Worm (Caenorhabditis elegans) whole organism, mixed stage, embryonic: ENCODE data around the gene Y48B6A.13.

Experiments
- M03D4.4 ChIP-seq: sonication (generic microtip); optimal IDR thresholded peaks from 2 replicates; lab custom pipeline; 2017; ENCODE audit warnings: mild to moderate bottlenecking, missing genetic modification characterization, missing compliant biosample characterization
- bed-3 ChIP-seq: fragments of 200-800 bp; sonication (Bioruptor generic); optimal IDR thresholded peaks from 3 replicates; lab custom pipeline; 2018; ENCODE audit warnings: mild to moderate bottlenecking, missing genetic modification characterization, moderate library complexity, missing compliant biosample characterization
- blmp-1 ChIP-seq: fragments of 150-350 bp; optimal IDR thresholded peaks from 2 replicates; lab custom pipeline; 2014; ENCODE audit warnings: missing biosample characterization, missing genetic modification characterization
- ceh-39 ChIP-seq: fragments of 150-350 bp; optimal IDR thresholded peaks from 2 replicates; lab custom pipeline; 2014; ENCODE audit warnings: missing biosample characterization, missing genetic modification characterization
- ceh-43 ChIP-seq: fragments of 200-800 bp; sonication (Bioruptor generic); optimal IDR thresholded peaks from 2 replicates; lab custom pipeline; 2018; ENCODE audit warnings: mild to moderate bottlenecking, missing genetic modification characterization, moderate library complexity, missing compliant biosample characterization
- ceh-83 ChIP-seq: fragments of 200-800 bp; sonication (Bioruptor generic); optimal IDR thresholded peaks from 2 replicates; lab custom pipeline; 2018; ENCODE audit warnings: mild to moderate bottlenecking, missing genetic modification characterization, missing compliant biosample characterization
- ces-1 ChIP-seq: fragments of 150-350 bp; optimal IDR thresholded peaks from 2 replicates; lab custom pipeline; 2014; ENCODE audit warnings: missing biosample characterization, missing genetic modification reagents, missing genetic modification characterization
- cnd-1 ChIP-seq: fragments of 200-800 bp; sonication (Bioruptor generic); optimal IDR thresholded peaks from 2 replicates; lab custom pipeline; 2018; ENCODE audit warnings: mild to moderate bottlenecking, missing genetic modification characterization, missing compliant biosample characterization
- drap-1 ChIP-seq: fragments of 200-800 bp; sonication (Bioruptor generic); optimal IDR thresholded peaks from 3 replicates; lab custom pipeline; 2018; ENCODE audit warnings: mild to moderate bottlenecking, missing genetic modification characterization, missing compliant biosample characterization
- elt-1 ChIP-seq: sonication (generic microtip); optimal IDR thresholded peaks from 2 replicates; lab custom pipeline; 2017; ENCODE audit warnings: missing genetic modification characterization, mild to moderate bottlenecking, missing compliant biosample characterization, antibody characterized with exemption, moderate library complexity, borderline replicate concordance; ENCODE audit not compliant: insufficient read depth
- elt-3 ChIP-seq: fragments of 150-350 bp; optimal IDR thresholded peaks from 2 replicates; lab custom pipeline; 2014; ENCODE audit warnings: missing biosample characterization, missing genetic modification characterization
- flh-1 ChIP-seq: fragments of 200-800 bp; sonication (Bioruptor generic); optimal IDR thresholded peaks from 2 replicates; lab custom pipeline; 2018; ENCODE audit warnings: mild to moderate bottlenecking, missing genetic modification characterization, moderate library complexity, missing compliant biosample characterization
- ham-2 ChIP-seq: fragments of 200-800 bp; sonication (Bioruptor generic); optimal IDR thresholded peaks from 2 replicates; lab custom pipeline; 2018; ENCODE audit warnings: mild to moderate bottlenecking, missing genetic modification characterization, missing compliant biosample characterization
- hlh-1 ChIP-seq: fragments of 150-350 bp; optimal IDR thresholded peaks from 2 replicates; lab custom pipeline; 2014; ENCODE audit warnings: missing biosample characterization, missing genetic modification reagents, missing genetic modification characterization
- lin-13 ChIP-seq: fragments of 150-350 bp; optimal IDR thresholded peaks from 2 replicates; lab custom pipeline; 2014; ENCODE audit warnings: missing biosample characterization, missing genetic modification characterization
- lin-32 ChIP-seq: fragments of 200-800 bp; sonication (Bioruptor generic); optimal IDR thresholded peaks from 2 replicates; lab custom pipeline; 2018; ENCODE audit warnings: mild to moderate bottlenecking, missing genetic modification characterization, missing compliant biosample characterization
- lsy-2 ChIP-seq: fragments of 150-350 bp; optimal IDR thresholded peaks from 2 replicates; lab custom pipeline; 2014; ENCODE audit warnings: missing biosample characterization, missing genetic modification characterization
- mab-5 ChIP-seq: fragments of 150-350 bp; optimal IDR thresholded peaks from 2 replicates; lab custom pipeline; 2014; ENCODE audit warnings: missing biosample characterization, missing genetic modification characterization
- mep-1 ChIP-seq: fragments of 150-350 bp; optimal IDR thresholded peaks from 2 replicates; lab custom pipeline; 2017; ENCODE audit warnings: missing biosample characterization, missing genetic modification reagents, missing genetic modification characterization, inconsistent platforms
- mls-2 ChIP-seq: sonication (generic microtip); optimal IDR thresholded peaks from 2 replicates; lab custom pipeline; 2016; ENCODE audit warnings: mild to moderate bottlenecking, missing genetic modification characterization, moderate library complexity, missing compliant biosample characterization
- nhr-12 ChIP-seq: fragments of 150-350 bp; optimal IDR thresholded peaks from 2 replicates; lab custom pipeline; 2014; ENCODE audit warnings: missing biosample characterization, missing genetic modification characterization
- nhr-2 ChIP-seq: fragments of 150-350 bp; optimal IDR thresholded peaks from 2 replicates; lab custom pipeline; 2014; ENCODE audit warnings: missing biosample characterization, missing genetic modification characterization
- nhr-237 ChIP-seq: fragments of 150-350 bp; optimal IDR thresholded peaks from 2 replicates; lab custom pipeline; 2014; ENCODE audit warnings: missing biosample characterization, missing genetic modification characterization
- nhr-28 ChIP-seq: fragments of 150-350 bp; optimal IDR thresholded peaks from 2 replicates; lab custom pipeline; 2014; ENCODE audit warnings: missing biosample characterization, missing genetic modification characterization
- nhr-76 ChIP-seq: sonication (generic microtip); optimal IDR thresholded peaks from 2 replicates; lab custom pipeline; 2017; ENCODE audit warnings: missing biosample characterization, missing genetic modification characterization
- pha-4 ChIP-seq: fragments of 150-350 bp; optimal IDR thresholded peaks from 2 replicates; lab custom pipeline; 2018; ENCODE audit warnings: missing biosample characterization, missing genetic modification reagents, missing genetic modification characterization
- sem-2 ChIP-seq: fragments of 200-800 bp; sonication (Bioruptor generic); optimal IDR thresholded peaks from 2 replicates; lab custom pipeline; 2018; ENCODE audit warnings: mild to moderate bottlenecking, missing genetic modification characterization, missing compliant biosample characterization
- snpc-4 ChIP-seq: fragments of 150-350 bp; optimal IDR thresholded peaks from 2 replicates; lab custom pipeline; 2014; ENCODE audit warnings: missing biosample characterization, missing genetic modification characterization
- sptf-1 ChIP-seq: sonication (generic microtip); optimal IDR thresholded peaks from 2 replicates; lab custom pipeline; 2017; ENCODE audit warnings: mild to moderate bottlenecking, missing genetic modification characterization, moderate library complexity, missing compliant biosample characterization
- tbx-8 ChIP-seq: fragments of 200-800 bp; sonication (Bioruptor generic); optimal IDR thresholded peaks from 2 replicates; lab custom pipeline; 2018; ENCODE audit warnings: mild to moderate bottlenecking, missing genetic modification characterization, moderate library complexity, missing compliant biosample characterization
- unc-120 ChIP-seq: sonication (generic microtip); optimal IDR thresholded peaks from 2 replicates; lab custom pipeline; 2017; ENCODE audit warnings: missing genetic modification characterization, missing compliant biosample characterization; ENCODE audit not compliant: poor library complexity, severe bottlenecking
- unc-39 ChIP-seq: fragments of 150-350 bp; optimal IDR thresholded peaks from 2 replicates; lab custom pipeline; 2014; ENCODE audit warnings: missing biosample characterization, missing genetic modification characterization
- unc-62 ChIP-seq: fragments of 150-350 bp; optimal IDR thresholded peaks from 2 replicates; lab custom pipeline; 2014; ENCODE audit warnings: missing biosample characterization, missing genetic modification reagents, missing genetic modification characterization
- zip-8 ChIP-seq: fragments of 150-350 bp; optimal IDR thresholded peaks from 2 replicates; lab custom pipeline; 2014; ENCODE audit warnings: missing biosample characterization, missing genetic modification characterization
- ztf-11 ChIP-seq: fragments of 150-350 bp; optimal IDR thresholded peaks from 2 replicates; lab custom pipeline; 2014; ENCODE audit warnings: missing biosample characterization, missing genetic modification characterization

The Y48B6A.13 gene

DNA sequence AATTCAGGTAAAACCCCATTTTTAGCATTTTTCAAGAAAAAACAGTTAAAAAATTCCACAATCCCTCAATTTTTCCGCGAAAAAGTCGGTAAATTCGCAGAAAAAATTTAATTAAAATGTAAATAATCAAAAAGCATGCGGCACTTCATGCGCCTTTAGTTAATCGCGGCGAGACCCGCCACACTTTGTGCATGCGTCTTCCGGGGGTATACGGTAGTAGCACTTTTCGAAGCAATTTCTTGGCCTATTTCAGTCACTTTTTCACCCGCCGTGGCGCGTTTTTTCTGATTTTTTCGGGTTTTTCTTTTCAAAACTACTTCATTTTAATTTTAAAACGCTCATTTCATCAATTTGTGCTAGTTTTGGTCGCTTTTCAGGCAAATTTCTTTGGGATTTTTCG lies 21.2 kb upstream of the Y48B6A.13 start:
- TF ChIP-seq lsy-2 (peak; percentile 20), unc-120 (tag; lab: Kevin White, UChicago) (no peak)

- no peak for TF ChIP-seq snpc-4 (tag; lab: Kevin White, UChicago)
- TF ChIP-seq zip-8 (tag; lab: Kevin White, UChicago): no peak
- peak; percentile 42 for TF ChIP-seq pha-4 (tag; lab: Kevin White, UChicago)
- no peak for TF ChIP-seq elt-1
- no peak for TF ChIP-seq drap-1
- TF ChIP-seq nhr-28: no peak
- TF ChIP-seq tbx-8: no peak
- no peak for TF ChIP-seq ceh-83 (GFP tag; lab: Kevin White, UChicago)
- TF ChIP-seq sem-2: no peak
- TF ChIP-seq ceh-43 (GFP tag; lab: Kevin White, UChicago): no peak
- no peak for TF ChIP-seq nhr-76 (tag; lab: Kevin White, UChicago)
- no peak for TF ChIP-seq nhr-2 (tag; lab: Kevin White, UChicago)
- TF ChIP-seq bed-3 (GFP tag; lab: Kevin White, UChicago): no peak
- TF ChIP-seq unc-120 (tag; lab: Kevin White, UChicago): no peak
- TF ChIP-seq elt-3: no peak
- TF ChIP-seq unc-62 (GFP tag; lab: Kevin White, UChicago): peak; percentile 19
- TF ChIP-seq ztf-11: no peak
- no peak for TF ChIP-seq ceh-39 (tag; lab: Kevin White, UChicago)
- no peak for TF ChIP-seq unc-39 (tag; lab: Kevin White, UChicago)
- no peak for TF ChIP-seq nhr-237 (tag; lab: Kevin White, UChicago)
- peak; percentile 5 for TF ChIP-seq mep-1 (tag; lab: Kevin White, UChicago)
- no peak for TF ChIP-seq flh-1 (GFP tag; lab: Kevin White, UChicago)
- TF ChIP-seq hlh-1: peak; percentile 35
- TF ChIP-seq lin-13: no peak
- no peak for TF ChIP-seq M03D4.4 (tag; lab: Kevin White, UChicago)
- TF ChIP-seq cnd-1 (tag; lab: Kevin White, UChicago): no peak
- peak; percentile 56 for TF ChIP-seq blmp-1
- peak; percentile 36 for TF ChIP-seq sptf-1 (tag; lab: Kevin White, UChicago)
- no peak for TF ChIP-seq mls-2 (tag; lab: Kevin White, UChicago)
- TF ChIP-seq nhr-12 (tag; lab: Kevin White, UChicago): no peak
- TF ChIP-seq lin-32 (GFP tag; lab: Kevin White, UChicago): no peak
- no peak for TF ChIP-seq ham-2 (GFP tag; lab: Kevin White, UChicago)
- TF ChIP-seq ces-1 (GFP tag; lab: Kevin White, UChicago): peak; percentile 53
- peak; percentile 57 for TF ChIP-seq lsy-2
- TF ChIP-seq mab-5 (tag; lab: Kevin White, UChicago): no peak
Measured at ce11 chrII:14244457-14245254, 18.6 kb upstream of the Y48B6A.13 start.

DNA sequence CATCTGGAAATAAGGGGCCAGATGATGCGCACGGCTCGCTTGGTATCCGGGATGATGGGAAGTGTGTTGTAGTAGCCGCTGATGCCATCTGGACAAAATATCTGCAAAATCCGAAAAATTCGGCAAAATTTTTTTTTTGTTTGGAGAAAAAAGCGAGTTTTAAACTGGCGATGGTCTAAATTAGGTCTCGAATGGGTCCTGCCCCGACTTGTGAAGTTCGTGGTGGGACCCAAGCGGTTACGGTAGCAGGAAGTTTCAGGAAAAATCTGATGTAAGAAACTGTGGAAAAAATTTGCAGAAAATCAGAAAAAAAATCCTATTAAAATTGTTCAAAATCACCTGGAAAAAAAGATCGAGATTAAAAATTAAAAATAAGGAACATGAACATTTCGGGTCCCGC lies 17.4 kb upstream of the Y48B6A.13 start, which contains the start of gene jmjd-2:
Gene jmjd-2 (minus strand): TSS at position 101 of the 400 bp plus-strand sequence.
- TF ChIP-seq ceh-83 (GFP tag; lab: Kevin White, UChicago): no peak
- TF ChIP-seq ceh-39 (tag; lab: Kevin White, UChicago): no peak

DNA sequence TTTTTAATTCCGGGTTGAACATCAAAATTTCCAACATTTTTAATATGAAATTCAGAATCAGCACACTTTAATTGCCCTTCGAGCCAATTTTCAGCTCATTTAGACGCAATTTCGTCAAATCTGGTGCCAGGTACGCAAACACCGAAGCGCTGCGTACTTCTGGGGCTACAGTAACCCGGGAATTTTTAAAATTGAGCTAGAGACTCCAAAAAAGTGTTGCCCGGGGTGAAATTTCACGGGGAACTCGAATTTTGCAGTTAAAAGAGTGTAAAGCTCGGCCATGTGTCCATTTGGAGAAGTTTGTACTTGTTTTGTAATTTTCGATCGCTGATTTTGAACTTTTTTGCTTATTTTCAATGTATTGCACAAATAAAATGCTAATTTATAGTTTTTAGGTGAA lies 16.2 kb upstream of the Y48B6A.13 start:
- TF ChIP-seq mls-2 (tag; lab: Kevin White, UChicago): no peak
- TF ChIP-seq lsy-2: peak; percentile 29
